Worm (Caenorhabditis elegans): ENCODE data around the gene pqn-83.

DNA sequence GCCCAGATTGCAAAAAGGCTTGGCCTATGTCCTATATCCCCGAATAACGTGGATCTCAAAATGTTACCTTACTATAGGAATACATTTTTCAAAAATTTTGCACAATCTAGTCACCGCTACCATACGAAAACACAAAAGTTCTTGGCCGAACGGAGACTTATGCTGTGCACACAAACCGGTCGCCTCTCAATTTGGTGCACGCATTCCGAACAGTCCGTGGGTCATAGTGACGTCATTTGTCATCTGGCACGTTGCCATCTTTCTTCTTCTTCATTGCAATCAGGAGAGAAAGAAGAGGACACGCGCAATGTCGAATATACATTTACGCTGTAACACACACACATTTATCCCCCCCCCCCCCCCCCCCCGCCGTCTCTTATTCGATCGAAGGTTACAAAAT, 33.6 kb downstream of the pqn-83 start:
- TF ChIP-seq ref-1 (GFP tag; conservative IDR thresholded peaks at IDR 0.05) (no peak), flt-1 (GFP tag; IDR thresholded peaks at IDR 0.05) (no peak)
